Fruit fly (Drosophila melanogaster) whole organism, pupa: ENCODE data around the gene Yp3.

Source experiments
- CG10348 ChIP-seq: fragments of 200-800 bp; sonication (Bioruptor generic); IDR thresholded peaks from 2 replicates; pipeline ENCODE4 v1.3.6; 2022; ENCODE audit warnings: missing biosample characterization, missing genetic modification characterization
- CG12605 ChIP-seq: fragments of 200-800 bp; sonication (Bioruptor generic); IDR thresholded peaks from 2 replicates; pipeline ENCODE4 v1.3.6; 2022; ENCODE audit warnings: missing biosample characterization, missing genetic modification characterization
- CG13204 ChIP-seq: fragments of 200-800 bp; sonication (Bioruptor generic); optimal IDR thresholded peaks from 2 replicates; lab custom pipeline; 2018; ENCODE audit warnings: missing biosample characterization, mild to moderate bottlenecking, missing genetic modification characterization, moderate library complexity
- CG14655 ChIP-seq: fragments of 200-800 bp; sonication (Bioruptor generic); optimal IDR thresholded peaks from 3 replicates; lab custom pipeline; 2017; ENCODE audit warnings: mild to moderate bottlenecking, missing biosample characterization, missing genetic modification reagents, missing genetic modification characterization
- CG15710 ChIP-seq: fragments of 200-800 bp; sonication (Bioruptor generic); optimal IDR thresholded peaks from 2 replicates; lab custom pipeline; 2018; ENCODE audit warnings: missing biosample characterization, mild to moderate bottlenecking, missing genetic modification characterization, moderate library complexity
- CG17806 ChIP-seq: fragments of 200-800 bp; sonication (Bioruptor generic); optimal IDR thresholded peaks from 2 replicates; lab custom pipeline; 2018; ENCODE audit warnings: missing biosample characterization, mild to moderate bottlenecking, missing genetic modification characterization, moderate library complexity
- CG32121 ChIP-seq: fragments of 200-800 bp; sonication (Bioruptor generic); IDR thresholded peaks from 2 replicates; pipeline ENCODE4 v1.3.6; 2022; ENCODE audit warnings: missing biosample characterization, missing genetic modification characterization
- CG34367 ChIP-seq: fragments of 200-800 bp; sonication (Bioruptor generic); optimal IDR thresholded peaks from 2 replicates; lab custom pipeline; 2018; ENCODE audit warnings: missing biosample characterization, mild to moderate bottlenecking, missing genetic modification characterization
- CG4496 ChIP-seq: fragments of 200-800 bp; sonication (Bioruptor generic); IDR thresholded peaks from 3 replicates; pipeline ENCODE4 v1.3.6; 2022; ENCODE audit warnings: missing biosample characterization, missing genetic modification characterization
- CG8159 ChIP-seq: fragments of 200-800 bp; sonication (Bioruptor generic); optimal IDR thresholded peaks from 3 replicates; lab custom pipeline; 2018; ENCODE audit warnings: missing biosample characterization, mild to moderate bottlenecking, missing genetic modification characterization, moderate library complexity
- CG8301 ChIP-seq: fragments of 200-800 bp; sonication (Bioruptor generic); optimal IDR thresholded peaks from 2 replicates; lab custom pipeline; 2018; ENCODE audit warnings: missing biosample characterization, mild to moderate bottlenecking, missing genetic modification characterization
- CG9948 ChIP-seq: fragments of 200-800 bp; sonication (Bioruptor generic); optimal IDR thresholded peaks from 2 replicates; lab custom pipeline; 2018; ENCODE audit warnings: missing biosample characterization, mild to moderate bottlenecking, missing genetic modification characterization, moderate library complexity
- D1 ChIP-seq: fragments of 200-800 bp; sonication (Bioruptor generic); optimal IDR thresholded peaks from 2 replicates; lab custom pipeline; 2018; ENCODE audit warnings: missing biosample characterization, mild to moderate bottlenecking, missing genetic modification characterization, moderate library complexity
- EcR ChIP-seq: fragments of 200-800 bp; sonication (Bioruptor generic); optimal IDR thresholded peaks from 3 replicates; lab custom pipeline; 2019; ENCODE audit warnings: missing biosample characterization, missing genetic modification characterization, mild to moderate bottlenecking, moderate library complexity, missing genetic modification reagents
- Ets98B ChIP-seq: fragments of 200-800 bp; sonication (Bioruptor generic); IDR thresholded peaks from 2 replicates; pipeline ENCODE4 v1.3.6; 2022; ENCODE audit warnings: missing biosample characterization, missing genetic modification characterization
- Pif1A ChIP-seq: fragments of 200-800 bp; sonication (Bioruptor generic); optimal IDR thresholded peaks from 3 replicates; lab custom pipeline; 2016; ENCODE audit warnings: missing biosample characterization, missing genetic modification characterization
- Pif1B ChIP-seq: fragments of 200-800 bp; sonication (Bioruptor generic); optimal IDR thresholded peaks from 3 replicates; lab custom pipeline; 2016; ENCODE audit warnings: missing biosample characterization, missing genetic modification characterization
- Snoo ChIP-seq: fragments of 200-800 bp; sonication (Bioruptor generic); optimal IDR thresholded peaks from 3 replicates; lab custom pipeline; 2017; ENCODE audit warnings: missing biosample characterization, mild to moderate bottlenecking, missing genetic modification characterization, inconsistent platforms
- fd96Ca ChIP-seq: fragments of 200-800 bp; sonication (Bioruptor generic); IDR thresholded peaks from 3 replicates; pipeline ENCODE4 v1.3.6; 2022; ENCODE audit warnings: missing biosample characterization, missing genetic modification characterization
- gl ChIP-seq: fragments of 200-800 bp; sonication (Bioruptor generic); optimal IDR thresholded peaks from 2 replicates; lab custom pipeline; 2018; ENCODE audit warnings: missing biosample characterization, mild to moderate bottlenecking, missing genetic modification characterization
- rn ChIP-seq: fragments of 200-800 bp; sonication (Bioruptor generic); IDR thresholded peaks from 2 replicates; pipeline ENCODE4 v1.3.6; 2022; ENCODE audit warnings: missing biosample characterization, missing genetic modification characterization

Yp3 gene

dm6 chrX:13758989-13759549, at the start of gene Yp3:
Gene Yp3 (plus strand): TSS chrX:13759546.
- no peak for TF ChIP-seq CG9948 (tag; lab: Kevin White, UChicago)
- no peak for TF ChIP-seq gl (tag; lab: Kevin White, UChicago)
- TF ChIP-seq CG8159 (tag; lab: Kevin White, UChicago) = no peak
- TF ChIP-seq CG15710 = no peak
- no peak for TF ChIP-seq CG8301 (tag; lab: Kevin White, UChicago)
- no peak for TF ChIP-seq CG34367 (tag; lab: Kevin White, UChicago)
- TF ChIP-seq EcR (GFP tag; lab: Kevin White, UChicago) = no peak
- TF ChIP-seq CG14655 (GFP tag; lab: Kevin White, UChicago) = no peak
- TF ChIP-seq rn (GFP tag; lab: Robert Waterston, UW) = no peak

dm6 chrX:13717982-13718402, 41.4 kb upstream of the Yp3 start, which contains the start of gene Nadsyn:
Gene Nadsyn (minus strand): TSS chrX:13718285.
- TF ChIP-seq fd96Ca (GFP tag; lab: Robert Waterston, UW) (no peak), CG8159 (tag; lab: Kevin White, UChicago) (no peak), CG15710 (no peak), CG13204 (no peak), rn (GFP tag; lab: Robert Waterston, UW) (no peak), EcR (GFP tag; lab: Kevin White, UChicago) (no peak), CG34367 (tag; lab: Kevin White, UChicago) (no peak), CG32121 (GFP tag; lab: Robert Waterston, UW) (no peak), Snoo (no peak), Pif1B (no peak), D1 (tag; lab: Kevin White, UChicago) (no peak), CG14655 (GFP tag; lab: Kevin White, UChicago) (no peak), Ets98B (GFP tag; lab: Robert Waterston, UW) (no peak), gl (tag; lab: Kevin White, UChicago) (no peak), CG10348 (no peak), CG12605 (no peak), CG8301 (tag; lab: Kevin White, UChicago) (no peak)

dm6 chrX:13721934-13722333, 37.4 kb upstream of the Yp3 start, which contains the start of the genes Mrgn1 and mus101:
Gene Mrgn1 (minus strand): TSS chrX:13721977.
Gene mus101 (plus strand): TSS chrX:13722246.
- TF ChIP-seq fd96Ca (GFP tag; lab: Robert Waterston, UW) = no peak
- TF ChIP-seq CG32121 (GFP tag; lab: Robert Waterston, UW) = no peak
- no peak for TF ChIP-seq CG13204
- TF ChIP-seq CG9948 (tag; lab: Kevin White, UChicago) = no peak
- TF ChIP-seq CG4496 (GFP tag; lab: Robert Waterston, UW) = no peak
- TF ChIP-seq CG10348 = no peak
- no peak for TF ChIP-seq Pif1B

DNA sequence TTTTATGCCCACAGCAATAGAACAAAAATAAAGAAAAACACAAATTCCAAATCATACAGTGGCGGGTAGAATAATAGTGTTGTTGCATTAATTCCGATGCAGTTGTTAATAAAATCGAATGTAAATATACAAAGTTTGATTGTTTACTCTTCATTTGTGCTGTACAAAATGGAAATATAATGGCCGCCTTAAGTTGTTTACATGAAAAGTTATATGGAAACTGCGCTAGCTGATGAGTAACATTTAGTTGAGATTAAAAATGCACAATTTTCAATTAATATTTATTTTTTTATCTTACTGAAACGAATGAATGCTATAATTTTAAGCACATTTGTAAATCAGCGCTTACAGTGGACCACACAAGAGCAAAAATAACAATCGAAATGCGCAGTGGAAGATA, 24.5 kb upstream of the Yp3 start:
- peak; percentile 8 for TF ChIP-seq CG17806 (tag; lab: Kevin White, UChicago)
- no peak for TF ChIP-seq CG10348
- TF ChIP-seq CG8159 (tag; lab: Kevin White, UChicago) = no peak
- peak; percentile 36 for TF ChIP-seq CG9948 (tag; lab: Kevin White, UChicago)
- peak; percentile 46 for TF ChIP-seq CG32121 (GFP tag; lab: Robert Waterston, UW)
- peak; percentile 32 for TF ChIP-seq Ets98B (GFP tag; lab: Robert Waterston, UW)
- TF ChIP-seq CG15710 = peak; percentile 13
- peak; percentile 52; the same call in 2 of the 3 replicates for TF ChIP-seq CG4496 (GFP tag; lab: Robert Waterston, UW)

DNA sequence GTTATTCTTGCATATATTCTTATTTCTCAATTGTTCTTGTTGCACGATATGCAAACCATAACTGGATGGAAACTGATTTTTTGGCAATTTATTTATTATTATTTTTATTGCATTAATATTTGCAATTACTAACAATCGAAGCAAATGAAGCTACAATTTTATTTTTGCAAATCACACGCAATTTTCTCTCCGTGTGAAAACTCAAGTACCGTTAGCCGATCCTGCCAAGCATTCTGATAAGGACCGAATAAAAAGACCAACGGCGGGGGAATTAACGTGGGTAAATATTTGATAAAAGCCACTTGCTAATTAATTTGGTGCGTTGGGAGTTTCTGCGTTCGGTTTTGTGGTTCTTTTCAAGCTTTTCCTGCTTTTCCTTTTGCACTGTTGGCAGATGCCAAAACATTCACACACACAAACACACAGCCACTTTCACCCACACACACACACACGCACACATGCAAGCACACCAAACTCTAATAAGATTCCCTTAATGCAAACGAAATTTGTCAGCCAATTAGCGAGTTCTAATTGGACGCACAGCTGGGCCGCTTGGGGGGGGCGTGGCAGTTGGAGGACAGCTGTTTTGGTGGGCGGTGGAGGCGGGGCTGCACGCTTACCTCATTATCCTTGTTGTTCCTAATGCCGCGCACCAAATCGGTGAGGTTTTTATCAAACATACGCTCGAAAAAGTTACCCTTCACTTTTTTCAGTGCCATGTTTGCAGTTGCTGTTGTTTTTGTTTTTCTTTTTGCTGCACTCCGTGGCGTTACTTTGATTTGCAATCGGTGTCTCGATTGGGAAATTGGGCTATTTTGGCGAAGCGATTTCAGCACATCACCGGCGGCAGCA, 23.8 kb upstream of the Yp3 start:
- no peak for TF ChIP-seq rn (GFP tag; lab: Robert Waterston, UW)
- TF ChIP-seq CG17806 (tag; lab: Kevin White, UChicago) = no peak
- TF ChIP-seq CG9948 (tag; lab: Kevin White, UChicago) = no peak
- TF ChIP-seq Snoo = no peak
- TF ChIP-seq CG14655 (GFP tag; lab: Kevin White, UChicago) = no peak
- no peak for TF ChIP-seq CG13204
- TF ChIP-seq CG10348 = no peak
- TF ChIP-seq CG8159 (tag; lab: Kevin White, UChicago) = no peak
- no peak for TF ChIP-seq CG32121 (GFP tag; lab: Robert Waterston, UW)
- TF ChIP-seq CG12605 = no peak
- TF ChIP-seq CG8301 (tag; lab: Kevin White, UChicago) = no peak
- no peak for TF ChIP-seq Ets98B (GFP tag; lab: Robert Waterston, UW)
- TF ChIP-seq gl (tag; lab: Kevin White, UChicago) = no peak
- TF ChIP-seq Pif1B = no peak

DNA sequence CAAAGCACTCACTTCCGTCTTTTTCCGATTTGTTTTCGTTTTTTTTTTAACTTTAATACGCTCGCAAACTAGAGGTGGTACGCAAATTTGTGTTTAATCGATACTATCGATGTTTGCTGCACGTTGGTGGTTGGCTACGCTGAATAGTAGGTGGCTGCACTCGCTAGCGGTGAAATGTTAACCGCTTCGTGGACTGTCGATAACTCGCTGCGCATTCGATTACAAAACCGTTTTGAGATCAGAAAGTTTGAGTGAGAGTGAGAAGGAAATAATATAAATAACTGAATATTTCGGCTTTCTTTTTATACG, 23.2 kb upstream of the Yp3 start, which contains the start of gene g:
g (minus strand) TSS at position 105 of the 309 bp plus-strand sequence.
- TF ChIP-seq CG13204 (no peak), CG12605 (0 out of 2 replicates have a peak, but pooled peaks have one; percentile 12), gl (tag; lab: Kevin White, UChicago) (no peak), rn (GFP tag; lab: Robert Waterston, UW) (no peak), Snoo (no peak), CG9948 (tag; lab: Kevin White, UChicago) (no peak), D1 (tag; lab: Kevin White, UChicago) (no peak), Ets98B (GFP tag; lab: Robert Waterston, UW) (no peak), Pif1B (no peak), Pif1A (GFP tag; lab: Kevin White, UChicago) (no peak), CG8159 (tag; lab: Kevin White, UChicago) (no peak), CG8301 (tag; lab: Kevin White, UChicago) (no peak), CG10348 (no peak), CG4496 (GFP tag; lab: Robert Waterston, UW) (peak; percentile 55; the same call in 2 of the 3 replicates), CG15710 (no peak), CG32121 (GFP tag; lab: Robert Waterston, UW) (peak; percentile 26; the same call in 1 of the 2 replicates), CG14655 (GFP tag; lab: Kevin White, UChicago) (no peak), fd96Ca (GFP tag; lab: Robert Waterston, UW) (no peak)
